Worm (Caenorhabditis elegans) whole organism, L4/young adult: ENCODE data around the gene tofu-6.

Experiments used
- dao-5 ChIP-seq: sonication (generic microtip); optimal IDR thresholded peaks from 2 replicates; lab custom pipeline; 2016; ENCODE audit warnings: missing genotype, missing genetic modification characterization, moderate library complexity, missing compliant biosample characterization
- him-1 ChIP-seq: sonication (generic microtip); optimal IDR thresholded peaks from 2 replicates; lab custom pipeline; 2016; ENCODE audit warnings: missing genotype, missing genetic modification reagents, missing genetic modification characterization, missing compliant biosample characterization

DNA sequence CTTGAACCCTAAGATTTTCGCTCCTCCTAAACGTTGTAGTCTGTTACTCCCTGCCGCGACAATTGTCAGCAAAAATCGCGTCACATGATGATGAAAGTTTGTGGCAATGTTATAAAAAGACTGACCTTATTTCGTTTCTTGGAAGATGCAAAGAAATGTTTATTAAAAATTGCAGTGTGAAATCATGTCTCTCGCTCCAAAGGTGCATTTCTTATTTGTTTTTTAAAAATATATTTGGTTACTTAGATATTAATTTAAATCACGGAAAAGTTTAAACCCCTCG lies 42.9 kb upstream of the tofu-6 start:
- TF ChIP-seq dao-5 (no peak), him-1 (tag; lab: Kevin White, UChicago) (no peak)
